Worm (Caenorhabditis elegans): ENCODE data around the gene mff-1.

mff-1 gene

ce11 chrX:12943166-12943565, 43.9 kb downstream of the mff-1 start, which contains the start of gene gmap-2:
Gene gmap-2 (minus strand): TSS chrX:12943266.
- TF ChIP-seq nhr-12 (tag; optimal IDR thresholded peaks at IDR 0.05) (no peak), ztf-4 (tag; optimal IDR thresholded peaks at IDR 0.05) (no peak), nhr-11 (tag; optimal IDR thresholded peaks at IDR 0.05) (no peak), ceh-16 (tag; optimal IDR thresholded peaks at IDR 0.05) (no peak), peb-1 (tag; optimal IDR thresholded peaks at IDR 0.05) (no peak), mab-5 (tag; optimal IDR thresholded peaks at IDR 0.05) (no peak), aly-2 (tag; optimal IDR thresholded peaks at IDR 0.05) (no peak), mbf-1 (tag; optimal IDR thresholded peaks at IDR 0.05) (no peak), lsy-2 (tag; optimal IDR thresholded peaks at IDR 0.05) (no peak), lin-13 (GFP tag; optimal IDR thresholded peaks at IDR 0.05) (no peak), unc-62 (GFP tag; optimal IDR thresholded peaks at IDR 0.05) (no peak), nhr-237 (tag; optimal IDR thresholded peaks at IDR 0.05) (no peak), fos-1 (tag; optimal IDR thresholded peaks at IDR 0.05) (no peak), nhr-129 (tag; optimal IDR thresholded peaks at IDR 0.05) (no peak), mdl-1 (tag; optimal IDR thresholded peaks at IDR 0.05) (no peak), nhr-25 (tag; optimal IDR thresholded peaks at IDR 0.05) (no peak), unc-55 (GFP tag; optimal IDR thresholded peaks at IDR 0.05) (no peak), gmeb-1 (tag; optimal IDR thresholded peaks at IDR 0.05) (no peak), lin-11 (tag; optimal IDR thresholded peaks at IDR 0.05) (no peak), alr-1 (tag; optimal IDR thresholded peaks at IDR 0.05) (no peak)

ce11 chrX:12942296-12942695, 44.7 kb downstream of the mff-1 start:
- TF ChIP-seq fos-1 (tag; optimal IDR thresholded peaks at IDR 0.05), result peak; percentile 16
- peak; percentile 15 for TF ChIP-seq sma-3 (GFP tag; optimal IDR thresholded peaks at IDR 0.05)
- TF ChIP-seq Y55F3AM.14 (GFP tag; optimal IDR thresholded peaks at IDR 0.05), result no peak
- no peak for TF ChIP-seq crh-2 (tag; optimal IDR thresholded peaks at IDR 0.05)
- TF ChIP-seq sma-9 (GFP tag; optimal IDR thresholded peaks at IDR 0.05), result no peak
- TF ChIP-seq sma-9 (tag; optimal IDR thresholded peaks at IDR 0.05), result no peak

ce11 chrX:12940811-12941210, 46.2 kb downstream of the mff-1 start, which contains the start of gene gmap-3:
Gene gmap-3 (minus strand): TSS chrX:12940958.
- no peak for TF ChIP-seq mbf-1 (tag; optimal IDR thresholded peaks at IDR 0.05)
- no peak for TF ChIP-seq mdl-1 (tag; optimal IDR thresholded peaks at IDR 0.05)
- no peak for TF ChIP-seq ztf-1 (GFP tag; conservative IDR thresholded peaks at IDR 0.05)
- TF ChIP-seq unc-39 (tag; optimal IDR thresholded peaks at IDR 0.05), result no peak
- peak; percentile 54 for TF ChIP-seq nhr-25 (tag; optimal IDR thresholded peaks at IDR 0.05)
- TF ChIP-seq R02D3.7 (tag; optimal IDR thresholded peaks at IDR 0.05), result no peak
- no peak for TF ChIP-seq fos-1 (tag; optimal IDR thresholded peaks at IDR 0.05)
- TF ChIP-seq blmp-1 (tag; optimal IDR thresholded peaks at IDR 0.05; ENCODE audit: insufficient read depth), result peak; percentile 85
- TF ChIP-seq egl-27 (tag; optimal IDR thresholded peaks at IDR 0.05), result no peak
- no peak for TF ChIP-seq sma-3 (GFP tag; optimal IDR thresholded peaks at IDR 0.05)

- TF ChIP-seq lin-39 (tag; optimal IDR thresholded peaks at IDR 0.05) (no peak), Y55F3AM.14 (GFP tag; optimal IDR thresholded peaks at IDR 0.05) (no peak), nhr-10 (tag; optimal IDR thresholded peaks at IDR 0.05) (no peak), unc-62 (GFP tag; optimal IDR thresholded peaks at IDR 0.05) (no peak), unc-55 (GFP tag; optimal IDR thresholded peaks at IDR 0.05) (no peak), egl-27 (tag; optimal IDR thresholded peaks at IDR 0.05) (no peak), nhr-77 (tag; optimal IDR thresholded peaks at IDR 0.05) (no peak), mbf-1 (tag; optimal IDR thresholded peaks at IDR 0.05) (no peak), zag-1 (tag; optimal IDR thresholded peaks at IDR 0.05) (no peak)
Measured at ce11 chrX:12937521-12937920, 49.5 kb downstream of the mff-1 start.
